Fruit fly (Drosophila melanogaster) whole organism, embryonic: ENCODE results near the gene elgi.
A peak's percentile ranks its signal among the peaks of the same experiment; 100 is the strongest.

ENCODE experiments used
- Abd-B ChIP-seq: fragments of 200-800 bp; sonication (Bioruptor generic); optimal IDR thresholded peaks from 2 replicates; lab custom pipeline; 2018; ENCODE audit warnings: missing biosample characterization, mild to moderate bottlenecking, missing genetic modification characterization, moderate library complexity
- Atf-2 ChIP-seq: fragments of 200-800 bp; sonication (Bioruptor generic); optimal IDR thresholded peaks from 2 replicates; lab custom pipeline; 2016; ENCODE audit warnings: missing biosample characterization, missing genetic modification characterization
- Atf6 ChIP-seq: fragments of 200-800 bp; sonication (Bioruptor generic); IDR thresholded peaks from 2 replicates; pipeline ENCODE4 v1.3.6; 2022; ENCODE audit warnings: missing biosample characterization, missing genetic modification characterization
- CG10209 ChIP-seq: fragments of 200-800 bp; sonication (Bioruptor generic); optimal IDR thresholded peaks from 3 replicates; lab custom pipeline; 2017; ENCODE audit warnings: missing biosample characterization, mild to moderate bottlenecking, missing genetic modification characterization, missing genetic modification reagents
- CG1024 ChIP-seq: fragments of 200-800 bp; sonication (Bioruptor generic); IDR thresholded peaks from 2 replicates; pipeline ENCODE4 v1.3.6; 2022; ENCODE audit warnings: missing biosample characterization, missing genetic modification characterization
- CG10654 ChIP-seq: fragments of 200-800 bp; sonication (Bioruptor generic); optimal IDR thresholded peaks from 2 replicates; lab custom pipeline; 2016; ENCODE audit warnings: missing biosample characterization, missing genetic modification characterization
- CG11085 ChIP-seq: fragments of 200-800 bp; sonication (Bioruptor generic); IDR thresholded peaks from 2 replicates; pipeline ENCODE4 v1.3.6; 2022; ENCODE audit warnings: missing biosample characterization, missing genetic modification characterization
- CG12299 ChIP-seq: fragments of 200-800 bp; sonication (Bioruptor generic); optimal IDR thresholded peaks from 2 replicates; lab custom pipeline; 2018; ENCODE audit warnings: missing biosample characterization, mild to moderate bottlenecking, missing genetic modification characterization
- CG12744 ChIP-seq: fragments of 200-800 bp; sonication (Bioruptor generic); optimal IDR thresholded peaks from 2 replicates; lab custom pipeline; 2016; ENCODE audit warnings: missing biosample characterization, missing genetic modification characterization
- CG14860 ChIP-seq: fragments of 200-800 bp; sonication (Bioruptor generic); IDR thresholded peaks from 3 replicates; pipeline ENCODE4 v1.3.6; 2022; ENCODE audit warnings: missing biosample characterization, missing genetic modification characterization; ENCODE audit not compliant: partially characterized antibody
- CG1603 ChIP-seq: fragments of 200-800 bp; sonication (Bioruptor generic); optimal IDR thresholded peaks from 2 replicates; lab custom pipeline; 2019; ENCODE audit warnings: missing biosample characterization, mild to moderate bottlenecking, missing genetic modification characterization, moderate library complexity
- CG1647 ChIP-seq: fragments of 200-800 bp; sonication (Bioruptor generic); optimal IDR thresholded peaks from 3 replicates; lab custom pipeline; 2016; ENCODE audit warnings: missing biosample characterization, missing genetic modification characterization
- CG17186 ChIP-seq: fragments of 200-800 bp; sonication (Bioruptor generic); optimal IDR thresholded peaks from 3 replicates; lab custom pipeline; 2017; ENCODE audit warnings: missing biosample characterization, missing genetic modification reagents, missing genetic modification characterization
- CG17612 ChIP-seq: fragments of 200-800 bp; sonication (Bioruptor generic); IDR thresholded peaks from 2 replicates; pipeline ENCODE4 v1.3.6; 2022; ENCODE audit warnings: missing biosample characterization, missing genetic modification characterization
- CG18262 ChIP-seq: fragments of 200-800 bp; optimal IDR thresholded peaks from 3 replicates; lab custom pipeline; 2019; ENCODE audit warnings: missing biosample characterization, mild to moderate bottlenecking, missing genetic modification characterization, moderate library complexity
- CG18619 ChIP-seq: fragments of 200-800 bp; sonication (Bioruptor generic); optimal IDR thresholded peaks from 3 replicates; lab custom pipeline; 2017; ENCODE audit warnings: missing biosample characterization, mild to moderate bottlenecking, missing genetic modification characterization
- CG2116 ChIP-seq: fragments of 200-800 bp; sonication (Bioruptor generic); optimal IDR thresholded peaks from 3 replicates; lab custom pipeline; 2018; ENCODE audit warnings: missing biosample characterization, mild to moderate bottlenecking, missing genetic modification characterization
- CG3407 ChIP-seq: fragments of 200-800 bp; sonication (Bioruptor generic); optimal IDR thresholded peaks from 2 replicates; lab custom pipeline; 2018; ENCODE audit warnings: missing biosample characterization, mild to moderate bottlenecking, missing genetic modification characterization
- CG3838 ChIP-seq: fragments of 200-800 bp; sonication (Bioruptor generic); optimal IDR thresholded peaks from 3 replicates; lab custom pipeline; 2016; ENCODE audit warnings: missing biosample characterization, missing genetic modification characterization
- CG4282 ChIP-seq: fragments of 200-800 bp; sonication (Bioruptor generic); optimal IDR thresholded peaks from 2 replicates; lab custom pipeline; 2016; ENCODE audit warnings: missing biosample characterization, missing genetic modification characterization
- CG4730 ChIP-seq: fragments of 200-800 bp; sonication (Bioruptor generic); IDR thresholded peaks from 2 replicates; pipeline ENCODE4 v1.3.6; 2022; ENCODE audit warnings: missing biosample characterization, missing genetic modification characterization
- CG4854 ChIP-seq: fragments of 200-800 bp; sonication (Bioruptor generic); optimal IDR thresholded peaks from 2 replicates; lab custom pipeline; 2016; ENCODE audit warnings: missing biosample characterization, missing genetic modification characterization, inconsistent platforms
- CG6254 ChIP-seq: fragments of 200-800 bp; sonication (Bioruptor generic); optimal IDR thresholded peaks from 3 replicates; lab custom pipeline; 2017; ENCODE audit warnings: mild to moderate bottlenecking, missing biosample characterization, missing genetic modification reagents, missing genetic modification characterization
- CG7987 ChIP-seq: fragments of 200-800 bp; sonication (Bioruptor generic); optimal IDR thresholded peaks from 2 replicates; lab custom pipeline; 2018; ENCODE audit warnings: missing biosample characterization, mild to moderate bottlenecking, missing genetic modification characterization, moderate library complexity
- CG8290 ChIP-seq, 3 experiments: fragments of 200-800 bp; sonication (Bioruptor generic); optimal IDR thresholded peaks; 2 replicates each; lab custom pipeline; 2016 to 2019; ENCODE audit warnings: missing biosample characterization in 3 of 3, missing genetic modification characterization in 3 of 3, mild to moderate bottlenecking in 2 of 3, moderate library complexity in 1 of 3
- CG8765 ChIP-seq: fragments of 200-800 bp; sonication (Bioruptor generic); IDR thresholded peaks from 2 replicates; pipeline ENCODE4 v1.3.6; 2022; ENCODE audit warnings: missing biosample characterization, missing genetic modification characterization
- CoRest ChIP-seq: fragments of 200-800 bp; sonication (Bioruptor generic); optimal IDR thresholded peaks from 3 replicates; lab custom pipeline; 2018; ENCODE audit warnings: missing biosample characterization, mild to moderate bottlenecking, missing genetic modification characterization, moderate library complexity
- Gug ChIP-seq: fragments of 200-800 bp; sonication (Bioruptor generic); IDR thresholded peaks from 4 replicates; pipeline ENCODE4 v1.3.6; 2022; ENCODE audit warnings: missing biosample characterization, missing genetic modification characterization
- H2.0 ChIP-seq: fragments of 200-800 bp; sonication (Bioruptor generic); IDR thresholded peaks from 2 replicates; pipeline ENCODE4 v1.3.6; 2022; ENCODE audit warnings: missing biosample characterization, missing genetic modification characterization
- HLH4C ChIP-seq: fragments of 200-800 bp; sonication (Bioruptor generic); IDR thresholded peaks from 3 replicates; pipeline ENCODE4 v1.3.6; 2022; ENCODE audit warnings: missing biosample characterization, missing genetic modification characterization; ENCODE audit not compliant: partially characterized antibody
- HLH54F ChIP-seq: fragments of 200-800 bp; sonication (Bioruptor generic); optimal IDR thresholded peaks from 3 replicates; lab custom pipeline; 2016; ENCODE audit warnings: missing biosample characterization, missing genetic modification characterization
- Hey ChIP-seq: fragments of 200-800 bp; sonication (Bioruptor generic); optimal IDR thresholded peaks from 3 replicates; lab custom pipeline; 2018; ENCODE audit warnings: missing biosample characterization, mild to moderate bottlenecking, missing genetic modification characterization
- MBD-R2 ChIP-seq: fragments of 200-800 bp; sonication (Bioruptor generic); IDR thresholded peaks from 2 replicates; pipeline ENCODE4 v1.3.6; 2022; ENCODE audit warnings: missing biosample characterization, missing genetic modification characterization
- Mes4 ChIP-seq: fragments of 200-800 bp; sonication (Bioruptor generic); optimal IDR thresholded peaks from 2 replicates; lab custom pipeline; 2016; ENCODE audit warnings: missing biosample characterization, missing genetic modification characterization
- Oaz ChIP-seq: fragments of 200-800 bp; sonication (Bioruptor generic); IDR thresholded peaks from 2 replicates; pipeline ENCODE4 v1.3.6; 2022; ENCODE audit warnings: missing biosample characterization, missing genetic modification characterization
- Sox100B ChIP-seq: fragments of 200-800 bp; sonication (Bioruptor generic); optimal IDR thresholded peaks from 3 replicates; lab custom pipeline; 2018; ENCODE audit warnings: missing biosample characterization, mild to moderate bottlenecking, missing genetic modification characterization
- cg ChIP-seq: fragments of 200-800 bp; sonication (Bioruptor generic); optimal IDR thresholded peaks from 3 replicates; lab custom pipeline; 2019; ENCODE audit warnings: missing biosample characterization, mild to moderate bottlenecking, missing genetic modification characterization, moderate library complexity
- chm ChIP-seq: fragments of 200-800 bp; sonication (Bioruptor generic); IDR thresholded peaks from 2 replicates; pipeline ENCODE4 v1.3.6; 2022; ENCODE audit warnings: missing biosample characterization, missing genetic modification characterization
- dysf ChIP-seq: fragments of 200-800 bp; sonication (Bioruptor generic); IDR thresholded peaks from 3 replicates; pipeline ENCODE4 v1.3.6; 2022; ENCODE audit warnings: missing biosample characterization, missing genetic modification characterization
- ftz-f1 ChIP-seq: fragments of 200-800 bp; sonication (Bioruptor generic); optimal IDR thresholded peaks from 2 replicates; lab custom pipeline; 2016; ENCODE audit warnings: missing biosample characterization, missing genetic modification characterization
- gcm2 ChIP-seq: fragments of 200-800 bp; sonication (Bioruptor generic); optimal IDR thresholded peaks from 2 replicates; lab custom pipeline; 2016; ENCODE audit warnings: missing biosample characterization, missing genetic modification characterization
- inv ChIP-seq: fragments of 200-800 bp; sonication (Bioruptor generic); IDR thresholded peaks from 2 replicates; pipeline ENCODE4 v1.3.6; 2022; ENCODE audit warnings: missing biosample characterization, missing genetic modification characterization; ENCODE audit not compliant: partially characterized antibody
- kah ChIP-seq: fragments of 200-800 bp; sonication (Bioruptor generic); optimal IDR thresholded peaks from 2 replicates; lab custom pipeline; 2018; ENCODE audit warnings: missing biosample characterization, mild to moderate bottlenecking, missing genetic modification characterization
- ken ChIP-seq: fragments of 200-800 bp; sonication (Bioruptor generic); IDR thresholded peaks from 3 replicates; pipeline ENCODE4 v1.3.6; 2022; ENCODE audit warnings: missing biosample characterization, missing genetic modification characterization
- lola ChIP-seq, 3 experiments: fragments of >200 bp in 2 of 3; fragments of 200-800 bp in 1 of 3; sonication (Bioruptor generic) in 1 of 3; optimal IDR thresholded peaks; 2 replicates each; lab custom pipeline; 2017 to 2019; ENCODE audit warnings: missing biosample characterization in 3 of 3, missing genetic modification characterization in 3 of 3, mild to moderate bottlenecking in 1 of 3, moderate library complexity in 1 of 3
- mam ChIP-seq: fragments of 200-800 bp; sonication (Bioruptor generic); optimal IDR thresholded peaks from 3 replicates; lab custom pipeline; 2016; ENCODE audit warnings: missing biosample characterization, missing genetic modification characterization
- run ChIP-seq: fragments of 200-800 bp; sonication (Bioruptor generic); optimal IDR thresholded peaks from 3 replicates; lab custom pipeline; 2018; ENCODE audit warnings: missing biosample characterization, mild to moderate bottlenecking, missing genetic modification characterization
- sd ChIP-seq: fragments of 200-800 bp; sonication (Bioruptor generic); optimal IDR thresholded peaks from 3 replicates; lab custom pipeline; 2018; ENCODE audit warnings: missing biosample characterization, mild to moderate bottlenecking, missing genetic modification characterization, moderate library complexity
- twi ChIP-seq: fragments of 200-800 bp; optimal IDR thresholded peaks from 2 replicates; lab custom pipeline; 2019; ENCODE audit warnings: missing biosample characterization, mild to moderate bottlenecking, missing genetic modification characterization, moderate library complexity
- unpg ChIP-seq: fragments of 200-800 bp; sonication (Bioruptor generic); optimal IDR thresholded peaks from 3 replicates; lab custom pipeline; 2018; ENCODE audit warnings: missing biosample characterization, mild to moderate bottlenecking, missing genetic modification characterization, moderate library complexity
- z ChIP-seq: fragments of 200-800 bp; sonication (Bioruptor generic); IDR thresholded peaks from 3 replicates; pipeline ENCODE4 v1.3.6; 2022; ENCODE audit warnings: missing biosample characterization, missing genetic modification characterization

The elgi gene

DNA sequence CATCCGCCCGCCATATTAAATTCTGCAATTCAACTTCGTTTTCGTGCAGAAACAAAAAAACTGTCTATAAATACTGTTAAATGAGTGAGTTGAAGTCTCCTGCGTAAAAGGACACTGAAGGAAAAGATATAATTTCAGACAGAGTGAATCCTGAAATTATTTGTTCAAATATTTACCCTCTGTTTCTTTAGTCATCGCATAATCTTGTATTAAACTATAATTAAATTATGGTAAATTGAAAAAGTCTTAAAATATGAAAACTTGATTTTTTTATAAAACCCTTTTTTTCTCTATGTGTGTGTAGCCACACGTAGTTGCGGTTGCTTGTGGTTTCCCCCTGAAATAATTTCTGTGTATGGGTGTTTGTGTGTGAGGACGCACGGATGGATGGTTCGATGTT is 33.0 kb upstream of the elgi start (continued):
- TF ChIP-seq H2.0 (GFP tag; lab: Robert Waterston, UW) (no peak), Atf-2 (GFP tag; lab: Kevin White, UChicago) (no peak), HLH4C (GFP tag; lab: Robert Waterston, UW) (no peak), CG18619 (GFP tag; lab: Kevin White, UChicago) (peak; percentile 16), CG1603 (tag; lab: Kevin White, UChicago) (no peak), CG10209 (no peak), MBD-R2 (GFP tag; lab: Robert Waterston, UW) (no peak), kah (GFP tag; lab: Kevin White, UChicago) (no peak), CG8290 (GFP tag; optimal IDR thresholded peaks at IDR 0.05; lab: Kevin White, UChicago) (no peak), CG8290 (tag; optimal IDR thresholded peaks at IDR 0.05; lab: Kevin White, UChicago) (no peak), CG1024 (no peak), chm (GFP tag; lab: Robert Waterston, UW) (no peak), HLH54F (GFP tag; lab: Kevin White, UChicago) (no peak), CG4282 (GFP tag; lab: Kevin White, UChicago) (no peak), CG10654 (GFP tag; lab: Kevin White, UChicago) (no peak), CG6254 (GFP tag; lab: Kevin White, UChicago) (no peak), ken (GFP tag; lab: Robert Waterston, UW) (no peak), CG14860 (GFP tag; lab: Robert Waterston, UW) (no peak), CG3407 (GFP tag; lab: Kevin White, UChicago) (no peak), CG7987 (GFP tag; lab: Kevin White, UChicago) (no peak), dysf (GFP tag; lab: Robert Waterston, UW) (peak; percentile 48; the same call in 1 of the 3 replicates), CG4730 (no peak), cg (no peak), Gug (GFP tag; lab: Robert Waterston, UW) (no peak), CG1647 (GFP tag; lab: Kevin White, UChicago) (no peak), ftz-f1 (no peak), gcm2 (no peak), CoRest (tag; lab: Kevin White, UChicago) (peak; percentile 53), CG12744 (no peak), Abd-B (peak; percentile 1), CG18262 (peak; percentile 52), CG3838 (GFP tag; lab: Kevin White, UChicago) (no peak), Hey (no peak), CG17186 (GFP tag; lab: Kevin White, UChicago) (no peak), CG11085 (no peak), Atf6 (GFP tag; lab: Robert Waterston, UW) (0 out of 2 replicates have a peak, but pooled peaks have one; percentile 44), inv (GFP tag; lab: Robert Waterston, UW) (no peak), CG17612 (GFP tag; lab: Robert Waterston, UW) (no peak), lola (GFP tag; optimal IDR thresholded peaks at IDR 0.05; lab: Kevin White, UChicago) (no peak), CG8765 (GFP tag; lab: Robert Waterston, UW) (no peak), twi (tag; lab: Kevin White, UChicago) (no peak), z (GFP tag; lab: Robert Waterston, UW) (no peak), run (no peak), unpg (peak; percentile 48), Mes4 (no peak), sd (tag; lab: Kevin White, UChicago) (no peak), mam (GFP tag; lab: Kevin White, UChicago) (peak; percentile 1), CG2116 (GFP tag; lab: Kevin White, UChicago) (no peak), Sox100B (GFP tag; lab: Kevin White, UChicago) (peak; percentile 31), Oaz (no peak), CG12299 (tag; lab: Kevin White, UChicago) (peak; percentile 31), CG4854 (peak; percentile 1)
